Worm (Caenorhabditis elegans) whole organism, L4 larva: ENCODE measurements around the gene pod-1.
A peak's percentile ranks its signal among the peaks of the same experiment; 100 is the strongest.

Experiments used
- F26F4.8 ChIP-seq: fragments of 200-800 bp; sonication (Bioruptor generic); conservative IDR thresholded peaks from 2 replicates; pipeline ENCODE4 v1.3.6; 2022; ENCODE audit warnings: missing genetic modification characterization, missing compliant biosample characterization
- F37D6.2 ChIP-seq: sonication (generic microtip); optimal IDR thresholded peaks from 2 replicates; lab custom pipeline; 2016; ENCODE audit warnings: mild to moderate bottlenecking, missing genetic modification characterization, missing compliant biosample characterization
- F44E2.7 ChIP-seq: fragments of 200-800 bp; sonication (Bioruptor generic); IDR thresholded peaks from 2 replicates; pipeline ENCODE4 v2.1.2; 2022; ENCODE audit warnings: missing genetic modification characterization, missing compliant biosample characterization
- Y48G9A.11 ChIP-seq: fragments of 200-800 bp; sonication (Bioruptor generic); IDR thresholded peaks from 2 replicates; pipeline ENCODE4 v1.3.6; 2022; ENCODE audit warnings: missing genetic modification reagents, missing genetic modification characterization, missing compliant biosample characterization
- aha-1 ChIP-seq: fragments of 150-350 bp; peaks from one replicate; lab custom pipeline; 2014; ENCODE audit warnings: missing biosample characterization, missing genetic modification characterization
- ama-1 ChIP-seq: fragments of 150-350 bp; optimal IDR thresholded peaks from 2 replicates; lab custom pipeline; 2014; ENCODE audit warnings: inconsistent platforms, mixed read lengths
- arid-1 ChIP-seq: fragments of 200-800 bp; sonication (Bioruptor generic); conservative IDR thresholded peaks from 2 replicates; pipeline ENCODE4 v1.3.6; 2022; ENCODE audit warnings: missing genetic modification reagents, missing genetic modification characterization, missing compliant biosample characterization
- ceh-20 ChIP-seq: fragments of 200-800 bp; sonication (Bioruptor generic); IDR thresholded peaks from 2 replicates; pipeline ENCODE4 v1.3.6; 2022; ENCODE audit warnings: missing genetic modification reagents, missing genetic modification characterization, missing compliant biosample characterization
- ceh-32 ChIP-seq: sonication (generic microtip); optimal IDR thresholded peaks from 2 replicates; lab custom pipeline; 2016; ENCODE audit warnings: mild to moderate bottlenecking, missing genetic modification characterization, missing compliant biosample characterization; ENCODE audit not compliant: poor library complexity
- ces-1 ChIP-seq: fragments of 150-350 bp; sonication (generic microtip); optimal IDR thresholded peaks from 4 replicates; lab custom pipeline; 2014; ENCODE audit warnings: missing biosample characterization, missing genetic modification reagents, missing genetic modification characterization
- ctbp-1 ChIP-seq: fragments of 200-800 bp; sonication (Bioruptor generic); IDR thresholded peaks from 2 replicates; pipeline ENCODE4 v1.3.6; 2022; ENCODE audit warnings: missing genetic modification reagents, missing genetic modification characterization, missing compliant biosample characterization
- daf-16 ChIP-seq, 3 experiments: sonication (generic microtip); optimal IDR thresholded peaks; 2 replicates each; lab custom pipeline; 2016 to 2017; ENCODE audit warnings: missing genetic modification characterization in 3 of 3, missing genetic modification reagents in 3 of 3, mild to moderate bottlenecking in 2 of 3, missing compliant biosample characterization in 2 of 3, missing biosample characterization in 1 of 3, moderate library complexity in 1 of 3
- dmd-8 ChIP-seq: fragments of 200-800 bp; sonication (Bioruptor generic); IDR thresholded peaks from 2 replicates; pipeline ENCODE4 v1.3.6; 2022; ENCODE audit warnings: missing genetic modification characterization, missing compliant biosample characterization
- dpl-1 ChIP-seq: fragments of 150-350 bp; optimal IDR thresholded peaks from 2 replicates; lab custom pipeline; 2014; ENCODE audit warnings: missing biosample characterization, missing genetic modification reagents, missing genetic modification characterization
- fkh-10 ChIP-seq: fragments of 150-350 bp; optimal IDR thresholded peaks from 2 replicates; lab custom pipeline; 2014; ENCODE audit warnings: missing biosample characterization, missing genetic modification reagents, missing genetic modification characterization
- gei-8 ChIP-seq: fragments of 200-800 bp; sonication (Bioruptor generic); optimal IDR thresholded peaks from 2 replicates; lab custom pipeline; 2018; ENCODE audit warnings: mild to moderate bottlenecking, missing genetic modification characterization, missing compliant biosample characterization
- hif-1 ChIP-seq, 2 experiments: sonication (generic microtip); optimal IDR thresholded peaks; 2 replicates each; lab custom pipeline; 2016 to 2017; ENCODE audit warnings: missing compliant biosample characterization in 2 of 2, missing genetic modification characterization in 2 of 2, missing genetic modification reagents in 2 of 2, missing genotype in 2 of 2, mild to moderate bottlenecking in 1 of 2
- hlh-11 ChIP-seq: fragments of 200-800 bp; sonication (Bioruptor generic); optimal IDR thresholded peaks from 2 replicates; lab custom pipeline; 2018; ENCODE audit warnings: mild to moderate bottlenecking, missing genetic modification characterization, missing compliant biosample characterization
- hlh-30 ChIP-seq: sonication (generic microtip); optimal IDR thresholded peaks from 2 replicates; lab custom pipeline; 2017; ENCODE audit warnings: antibody characterized with exemption, mild to moderate bottlenecking, missing genetic modification characterization, missing compliant biosample characterization; ENCODE audit not compliant: insufficient read depth
- hmg-1.1 ChIP-seq: fragments of 200-800 bp; sonication (Bioruptor generic); IDR thresholded peaks from 2 replicates; pipeline ENCODE4 v1.3.6; 2022; ENCODE audit warnings: missing genetic modification reagents, missing genetic modification characterization, missing compliant biosample characterization
- jun-1 ChIP-seq: fragments of 150-350 bp; optimal IDR thresholded peaks from 2 replicates; lab custom pipeline; 2014; ENCODE audit warnings: missing biosample characterization, missing genetic modification reagents, missing genetic modification characterization
- lim-7 ChIP-seq: fragments of 200-800 bp; sonication (Bioruptor generic); IDR thresholded peaks from 2 replicates; pipeline ENCODE4 v1.3.6; 2022; ENCODE audit warnings: missing genetic modification characterization, missing compliant biosample characterization
- lin-15B ChIP-seq: fragments of 150-350 bp; sonication (generic microtip); optimal IDR thresholded peaks from 3 replicates; lab custom pipeline; 2014; ENCODE audit warnings: missing biosample characterization, missing genetic modification characterization
- lin-38 ChIP-seq: fragments of 200-800 bp; sonication (Bioruptor generic); IDR thresholded peaks from 2 replicates; pipeline ENCODE4 v1.3.6; 2022; ENCODE audit warnings: missing genetic modification reagents, missing genetic modification characterization, missing compliant biosample characterization
- lin-39 ChIP-seq: fragments of 150-350 bp; optimal IDR thresholded peaks from 2 replicates; lab custom pipeline; 2014; ENCODE audit warnings: missing biosample characterization, missing genetic modification reagents, missing genetic modification characterization
- lir-3 ChIP-seq: sonication (generic microtip); optimal IDR thresholded peaks from 2 replicates; lab custom pipeline; 2016; ENCODE audit warnings: mild to moderate bottlenecking, missing genetic modification characterization, missing compliant biosample characterization
- lsy-2 ChIP-seq, 2 experiments: fragments of 150-350 bp in 1 of 2; sonication (generic microtip) in 1 of 2; optimal IDR thresholded peaks; 2 replicates each; lab custom pipeline; 2014 to 2017; ENCODE audit warnings: missing biosample characterization in 2 of 2, missing genetic modification characterization in 2 of 2
- madf-5 ChIP-seq, 2 experiments: fragments of 200-800 bp; sonication (Bioruptor generic); IDR thresholded peaks; 2 replicates each; pipeline ENCODE4 v1.3.6; 2022; ENCODE audit warnings: missing compliant biosample characterization in 2 of 2, missing genetic modification characterization in 2 of 2
- madf-9 ChIP-seq: fragments of 200-800 bp; sonication (Bioruptor generic); conservative IDR thresholded peaks from 2 replicates; pipeline ENCODE4 v1.3.6; 2022; ENCODE audit warnings: missing genetic modification reagents, missing genetic modification characterization, missing compliant biosample characterization
- mdl-1 ChIP-seq, 2 experiments: fragments of 150-350 bp in 1 of 2; sonication (generic microtip) in 1 of 2; optimal IDR thresholded peaks; 2 replicates each; lab custom pipeline; 2014 to 2017; ENCODE audit warnings: missing biosample characterization in 2 of 2, missing genetic modification characterization in 2 of 2
- mep-1 ChIP-seq: fragments of 150-350 bp; sonication (generic microtip); optimal IDR thresholded peaks from 3 replicates; lab custom pipeline; 2014; ENCODE audit warnings: missing biosample characterization, missing genetic modification characterization
- mxl-2 ChIP-seq: fragments of 200-800 bp; sonication (Bioruptor generic); conservative IDR thresholded peaks from 2 replicates; pipeline ENCODE4 v1.3.6; 2022; ENCODE audit warnings: missing genetic modification reagents, missing genetic modification characterization, missing compliant biosample characterization
- mxl-3 ChIP-seq: fragments of 200-800 bp; sonication (Bioruptor generic); optimal IDR thresholded peaks from 2 replicates; lab custom pipeline; 2018; ENCODE audit warnings: mild to moderate bottlenecking, missing genetic modification characterization, missing compliant biosample characterization
- nhr-11 ChIP-seq: fragments of 150-350 bp; optimal IDR thresholded peaks from 2 replicates; lab custom pipeline; 2014; ENCODE audit warnings: missing biosample characterization, missing genetic modification characterization
- nhr-237 ChIP-seq: sonication (generic microtip); optimal IDR thresholded peaks from 2 replicates; lab custom pipeline; 2017; ENCODE audit warnings: missing biosample characterization, missing genetic modification characterization
- nhr-6 ChIP-seq: fragments of 150-350 bp; optimal IDR thresholded peaks from 2 replicates; lab custom pipeline; 2014; ENCODE audit warnings: missing biosample characterization, missing genetic modification characterization
- nhr-77 ChIP-seq: fragments of 150-350 bp; optimal IDR thresholded peaks from 2 replicates; lab custom pipeline; 2014; ENCODE audit warnings: missing biosample characterization, missing genetic modification characterization
- rbr-2 ChIP-seq: sonication (generic microtip); optimal IDR thresholded peaks from 2 replicates; lab custom pipeline; 2016; ENCODE audit warnings: missing genotype, missing genetic modification characterization, missing compliant biosample characterization
- saeg-2 ChIP-seq: fragments of 200-800 bp; sonication (Bioruptor generic); IDR thresholded peaks from 2 replicates; pipeline ENCODE4 v1.3.6; 2022; ENCODE audit warnings: missing genetic modification reagents, missing genetic modification characterization, missing compliant biosample characterization
- set-16 ChIP-seq: fragments of 200-800 bp; sonication (Bioruptor generic); IDR thresholded peaks from 2 replicates; pipeline ENCODE4 v1.3.6; 2022; ENCODE audit warnings: missing genetic modification reagents, missing genetic modification characterization, missing compliant biosample characterization
- unc-39 ChIP-seq: sonication (generic microtip); optimal IDR thresholded peaks from 2 replicates; lab custom pipeline; 2017; ENCODE audit warnings: missing biosample characterization, missing genetic modification characterization
- unc-62 ChIP-seq, 3 experiments: fragments of 150-350 bp in 1 of 3; sonication (generic microtip); optimal IDR thresholded peaks in 2 of 3; peaks in 1 of 3; 1 replicate in 1 of 3; 2 replicates in 2 of 3; lab custom pipeline; 2014 to 2017; ENCODE audit warnings: missing biosample characterization in 3 of 3, missing genetic modification characterization in 3 of 3, missing genetic modification reagents in 3 of 3, missing genotype in 1 of 3
- zfp-2 ChIP-seq: sonication (generic microtip); optimal IDR thresholded peaks from 2 replicates; lab custom pipeline; 2016; ENCODE audit warnings: mild to moderate bottlenecking, missing genetic modification characterization, missing compliant biosample characterization
- zip-2 ChIP-seq: fragments of 150-350 bp; optimal IDR thresholded peaks from 2 replicates; lab custom pipeline; 2014; ENCODE audit warnings: missing biosample characterization, missing genetic modification characterization
- ztf-7 ChIP-seq: fragments of 150-350 bp; optimal IDR thresholded peaks from 2 replicates; lab custom pipeline; 2014; ENCODE audit warnings: missing biosample characterization, missing genetic modification characterization

Gene pod-1

ce11 chrIII:13524021-13524420 is at the start of gene pod-1:
Gene pod-1, minus strand, starts transcription at chrIII:13524121.
- TF ChIP-seq nhr-77 (no peak), nhr-6 (tag; lab: Kevin White, UChicago) (no peak)

- TF ChIP-seq ama-1 (lab: Kevin White, UChicago) (no peak), aha-1 (tag; lab: Kevin White, UChicago) (no peak)
- TF ChIP-seq, all 104 proteins: peak for 0
These were observed 46.4 kb upstream of the pod-1 start, which contains the start of gene exc-12 for ce11 chrIII:13570347-13570746. Gene exc-12, minus strand, starts transcription at chrIII:13570447.

- TF ChIP-seq lin-39 = no peak
- TF ChIP-seq zfp-2 = no peak
- peak; percentile 10 for TF ChIP-seq nhr-11 (tag; lab: Kevin White, UChicago)
- TF ChIP-seq dmd-8 (GFP tag; lab: Robert Waterston, UW) = no peak
- TF ChIP-seq Y48G9A.11 (GFP tag; lab: Robert Waterston, UW) = no peak
- no peak for TF ChIP-seq madf-5 (GFP tag; IDR thresholded peaks at IDR 0.05; lab: Robert Waterston, UW)
- no peak for TF ChIP-seq madf-9
- no peak for TF ChIP-seq lin-15B (tag; lab: Kevin White, UChicago)
- no peak for TF ChIP-seq lin-38 (GFP tag; lab: Robert Waterston, UW)
- no peak for TF ChIP-seq ztf-7
- peak in 1 of 2 experiments; percentile 76 for TF ChIP-seq hif-1 (tag; optimal IDR thresholded peaks at IDR 0.05; lab: Kevin White, UChicago)
- TF ChIP-seq aha-1 (tag; lab: Kevin White, UChicago) = peak; percentile 8
- TF ChIP-seq lsy-2 (tag; optimal IDR thresholded peaks at IDR 0.05; lab: Kevin White, UChicago) = peak in 1 of 2 experiments; percentile 27
- TF ChIP-seq saeg-2 = no peak
- TF ChIP-seq F26F4.8 (GFP tag; lab: Robert Waterston, UW) = no peak
- no peak for TF ChIP-seq jun-1 (tag; lab: Kevin White, UChicago)
- TF ChIP-seq mdl-1 (tag; optimal IDR thresholded peaks at IDR 0.05; lab: Kevin White, UChicago) = no peak
- no peak for TF ChIP-seq lir-3 (tag; lab: Kevin White, UChicago)
- no peak for TF ChIP-seq lim-7 (GFP tag; lab: Robert Waterston, UW)
- no peak for TF ChIP-seq ceh-20 (GFP tag; lab: Robert Waterston, UW)
- no peak for TF ChIP-seq nhr-237
- no peak for TF ChIP-seq dpl-1 (GFP tag; lab: Kevin White, UChicago)
- no peak for TF ChIP-seq zip-2 (tag; lab: Kevin White, UChicago)
- TF ChIP-seq mxl-3 = no peak
- TF ChIP-seq nhr-77 = no peak
- TF ChIP-seq unc-62 (GFP tag; optimal IDR thresholded peaks at IDR 0.05 in 1 of 2; lab: Kevin White, UChicago) = peak in 1 of 2 experiments; percentile 10
- no peak for TF ChIP-seq unc-62 (tag; optimal IDR thresholded peaks at IDR 0.05; lab: Kevin White, UChicago)
- no peak for TF ChIP-seq unc-39 (tag; lab: Kevin White, UChicago)
- TF ChIP-seq, all 104 proteins: peak for 5
These were observed 42.1 kb upstream of the pod-1 start for ce11 chrIII:13565972-13566371.

ce11 chrIII:13564929-13565328 is 41.0 kb upstream of the pod-1 start, which contains the start of gene aldo-1:
Gene aldo-1, minus strand, starts transcription at chrIII:13564937.
- no peak for TF ChIP-seq ceh-32 (tag; lab: Kevin White, UChicago)
- TF ChIP-seq fkh-10 (GFP tag; lab: Kevin White, UChicago) = peak; percentile 36
- no peak for TF ChIP-seq zip-2 (tag; lab: Kevin White, UChicago)
- no peak for TF ChIP-seq gei-8
- TF ChIP-seq mxl-2 (GFP tag; lab: Robert Waterston, UW) = no peak
- peak; percentile 48 for TF ChIP-seq mep-1 (tag; lab: Kevin White, UChicago)
- TF ChIP-seq F37D6.2 (tag; lab: Kevin White, UChicago) = peak; percentile 28
- TF ChIP-seq F44E2.7 (GFP tag; lab: Robert Waterston, UW) = no peak
- no peak for TF ChIP-seq lin-15B (tag; lab: Kevin White, UChicago)
- TF ChIP-seq mdl-1 (tag; optimal IDR thresholded peaks at IDR 0.05; lab: Kevin White, UChicago) = peak in 1 of 2 experiments; percentile 13
- TF ChIP-seq rbr-2 (tag; lab: Kevin White, UChicago) = peak; percentile 27
- peak; percentile 76 for TF ChIP-seq ces-1 (GFP tag; lab: Kevin White, UChicago)
- TF ChIP-seq daf-16 (GFP tag; optimal IDR thresholded peaks at IDR 0.05; lab: Kevin White, UChicago) = peak in 1 of 2 experiments; percentile 34
- no peak for TF ChIP-seq daf-16 (tag; optimal IDR thresholded peaks at IDR 0.05; lab: Kevin White, UChicago)
- TF ChIP-seq hlh-11 (tag; lab: Kevin White, UChicago) = peak; percentile 11
- TF ChIP-seq set-16 (GFP tag; lab: Robert Waterston, UW) = peak; percentile 80
- TF ChIP-seq hmg-1.1 = 0 out of 2 replicates have a peak, but pooled peaks have one; percentile 26
- TF ChIP-seq lsy-2 (tag; optimal IDR thresholded peaks at IDR 0.05; lab: Kevin White, UChicago) = peak in 1 of 2 experiments; percentile 53
- TF ChIP-seq aha-1 (tag; lab: Kevin White, UChicago) = peak; percentile 92
- TF ChIP-seq hif-1 (tag; optimal IDR thresholded peaks at IDR 0.05; lab: Kevin White, UChicago) = peak; percentile 79 to 99
- 0 out of 2 replicates have a peak, but pooled peaks have one; percentile 64 for TF ChIP-seq ctbp-1
- TF ChIP-seq hlh-30 (tag; lab: Kevin White, UChicago) = peak; percentile 4
- 0 out of 2 replicates have a peak, but pooled peaks have one; percentile 19 for TF ChIP-seq arid-1 (GFP tag; lab: Robert Waterston, UW)
